Fruit fly (Drosophila melanogaster) whole organism, embryonic: ENCODE measurements around the gene Tmep.

Experiments used
- Adf1 ChIP-seq: fragments of 200-800 bp; sonication (Bioruptor generic); IDR thresholded peaks from 2 replicates; pipeline ENCODE4 v1.3.6; 2022; ENCODE audit warnings: missing biosample characterization, missing genetic modification characterization
- BtbVII ChIP-seq: fragments of 200-800 bp; sonication (Bioruptor generic); optimal IDR thresholded peaks from 3 replicates; lab custom pipeline; 2017; ENCODE audit warnings: missing biosample characterization, mild to moderate bottlenecking, missing genetic modification characterization
- CG11398 ChIP-seq: fragments of 200-800 bp; sonication (Bioruptor generic); optimal IDR thresholded peaks from 2 replicates; lab custom pipeline; 2016; ENCODE audit warnings: missing biosample characterization, missing genetic modification characterization
- CG12071 ChIP-seq: fragments of 200-800 bp; sonication (Bioruptor generic); optimal IDR thresholded peaks from 3 replicates; lab custom pipeline; 2018; ENCODE audit warnings: missing biosample characterization, mild to moderate bottlenecking, missing genetic modification characterization
- CG1233 ChIP-seq: fragments of 200-800 bp; sonication (Bioruptor generic); optimal IDR thresholded peaks from 4 replicates; lab custom pipeline; 2018; ENCODE audit warnings: missing biosample characterization, mild to moderate bottlenecking, missing genetic modification characterization
- CG12942 ChIP-seq: fragments of 200-800 bp; sonication (Bioruptor generic); optimal IDR thresholded peaks from 3 replicates; lab custom pipeline; 2016; ENCODE audit warnings: missing biosample characterization, missing genetic modification characterization
- CG13624 ChIP-seq: fragments of 200-800 bp; sonication (Bioruptor generic); optimal IDR thresholded peaks from 2 replicates; lab custom pipeline; 2016; ENCODE audit warnings: missing biosample characterization, missing genetic modification characterization
- CG13775 ChIP-seq: fragments of 200-800 bp; sonication (Bioruptor generic); optimal IDR thresholded peaks from 3 replicates; lab custom pipeline; 2017; ENCODE audit warnings: missing biosample characterization, mild to moderate bottlenecking, missing genetic modification characterization
- CG14710 ChIP-seq: fragments of 200-800 bp; sonication (Bioruptor generic); optimal IDR thresholded peaks from 3 replicates; lab custom pipeline; 2019; ENCODE audit warnings: missing biosample characterization, mild to moderate bottlenecking, missing genetic modification characterization, moderate library complexity
- CG14965 ChIP-seq: fragments of 200-800 bp; sonication (Bioruptor generic); optimal IDR thresholded peaks from 2 replicates; lab custom pipeline; 2016; ENCODE audit warnings: missing biosample characterization, missing genetic modification characterization, borderline replicate concordance
- CG17385 ChIP-seq: fragments of 200-800 bp; sonication (Bioruptor generic); optimal IDR thresholded peaks from 3 replicates; lab custom pipeline; 2018; ENCODE audit warnings: missing biosample characterization, mild to moderate bottlenecking, missing genetic modification characterization
- CG1792 ChIP-seq: fragments of 200-800 bp; sonication (Bioruptor generic); optimal IDR thresholded peaks from 2 replicates; lab custom pipeline; 2016; ENCODE audit warnings: missing biosample characterization, missing genetic modification characterization
- CG3065 ChIP-seq: fragments of 200-800 bp; sonication (Bioruptor generic); optimal IDR thresholded peaks from 2 replicates; lab custom pipeline; 2016; ENCODE audit warnings: missing biosample characterization, missing genetic modification characterization
- CG4282 ChIP-seq: fragments of 200-800 bp; sonication (Bioruptor generic); optimal IDR thresholded peaks from 2 replicates; lab custom pipeline; 2016; ENCODE audit warnings: missing biosample characterization, missing genetic modification characterization
- CG4328 ChIP-seq: fragments of 200-800 bp; sonication (Bioruptor generic); optimal IDR thresholded peaks from 3 replicates; lab custom pipeline; 2017; ENCODE audit warnings: missing biosample characterization, missing genetic modification reagents, missing genetic modification characterization
- CG6765 ChIP-seq: fragments of 200-800 bp; sonication (Bioruptor generic); optimal IDR thresholded peaks from 3 replicates; lab custom pipeline; 2017; ENCODE audit warnings: missing biosample characterization, mild to moderate bottlenecking, missing genetic modification characterization
- CG7745 ChIP-seq: fragments of 200-800 bp; sonication (Bioruptor generic); optimal IDR thresholded peaks from 2 replicates; lab custom pipeline; 2018; ENCODE audit warnings: missing biosample characterization, mild to moderate bottlenecking, missing genetic modification characterization, moderate library complexity
- CG7963 ChIP-seq: fragments of 200-800 bp; sonication (Bioruptor generic); IDR thresholded peaks from 3 replicates; pipeline ENCODE4 v1.3.6; 2022; ENCODE audit warnings: missing biosample characterization, missing genetic modification characterization; ENCODE audit not compliant: partially characterized antibody
- CG8281 ChIP-seq: fragments of 200-800 bp; sonication (Bioruptor generic); optimal IDR thresholded peaks from 2 replicates; lab custom pipeline; 2018; ENCODE audit warnings: missing biosample characterization, mild to moderate bottlenecking, missing genetic modification characterization, moderate library complexity
- CG8359 ChIP-seq: fragments of 200-800 bp; sonication (Bioruptor generic); optimal IDR thresholded peaks from 2 replicates; lab custom pipeline; 2017; ENCODE audit warnings: missing biosample characterization, mild to moderate bottlenecking, missing genetic modification characterization, borderline replicate concordance
- CG9797 ChIP-seq: fragments of 200-800 bp; sonication (Bioruptor generic); optimal IDR thresholded peaks from 3 replicates; lab custom pipeline; 2018; ENCODE audit warnings: missing biosample characterization, mild to moderate bottlenecking, missing genetic modification characterization
- CTCF ChIP-seq: fragments of 200-800 bp; sonication (Bioruptor generic); optimal IDR thresholded peaks from 2 replicates; lab custom pipeline; 2017; ENCODE audit warnings: missing biosample characterization, mild to moderate bottlenecking, missing genetic modification characterization, moderate library complexity
- Dbx ChIP-seq: fragments of 200-800 bp; sonication (Bioruptor generic); IDR thresholded peaks from 3 replicates; pipeline ENCODE4 v1.3.6; 2022; ENCODE audit warnings: missing biosample characterization, missing genetic modification characterization
- ERR ChIP-seq: fragments of 200-800 bp; sonication (Bioruptor generic); optimal IDR thresholded peaks from 2 replicates; lab custom pipeline; 2016; ENCODE audit warnings: missing biosample characterization, missing genetic modification characterization
- Ets65A ChIP-seq: fragments of 200-800 bp; sonication (Bioruptor generic); peaks from one replicate; lab custom pipeline; 2016; ENCODE audit warnings: missing biosample characterization, missing genetic modification characterization
- Fer1 ChIP-seq: fragments of 200-800 bp; sonication (Bioruptor generic); optimal IDR thresholded peaks from 2 replicates; lab custom pipeline; 2017; ENCODE audit warnings: missing biosample characterization, mild to moderate bottlenecking, missing genetic modification characterization
- NfI ChIP-seq: fragments of 200-800 bp; sonication (Bioruptor generic); optimal IDR thresholded peaks from 3 replicates; lab custom pipeline; 2018; ENCODE audit warnings: missing biosample characterization, mild to moderate bottlenecking, missing genetic modification characterization, moderate library complexity
- Ssrp ChIP-seq: fragments of 200-800 bp; sonication (Bioruptor generic); optimal IDR thresholded peaks from 2 replicates; lab custom pipeline; 2018; ENCODE audit warnings: missing biosample characterization, mild to moderate bottlenecking, missing genetic modification characterization, moderate library complexity
- Trl ChIP-seq, 3 experiments: fragments of >200 bp in 2 of 3; fragments of 200-800 bp in 1 of 3; sonication (Bioruptor generic) in 1 of 3; optimal IDR thresholded peaks; 2 replicates in 1 of 3; 3 replicates in 2 of 3; lab custom pipeline; 2016 to 2017; ENCODE audit warnings: missing biosample characterization in 1 of 3, missing genetic modification characterization in 1 of 3
- ap ChIP-seq: fragments of 200-800 bp; sonication (Bioruptor generic); IDR thresholded peaks from 2 replicates; pipeline ENCODE4 v1.3.6; 2022; ENCODE audit warnings: missing biosample characterization, missing genetic modification characterization
- ato ChIP-seq: fragments of 200-800 bp; sonication (Bioruptor generic); IDR thresholded peaks from 2 replicates; pipeline ENCODE4 v1.3.6; 2022; ENCODE audit warnings: missing biosample characterization, missing genetic modification characterization; ENCODE audit not compliant: partially characterized antibody
- corto ChIP-seq: fragments of 200-800 bp; sonication (Bioruptor generic); optimal IDR thresholded peaks from 2 replicates; lab custom pipeline; 2016; ENCODE audit warnings: missing biosample characterization, mild to moderate bottlenecking, missing genetic modification characterization, moderate library complexity
- dimm ChIP-seq: fragments of 200-800 bp; sonication (Bioruptor generic); IDR thresholded peaks from 2 replicates; pipeline ENCODE4 v1.3.6; 2022; ENCODE audit warnings: missing biosample characterization, missing genetic modification characterization
- en ChIP-seq: fragments of 200-800 bp; sonication (Bioruptor generic); optimal IDR thresholded peaks from 2 replicates; lab custom pipeline; 2016; ENCODE audit warnings: missing biosample characterization, missing genetic modification characterization
- fd102C ChIP-seq: fragments of 200-800 bp; sonication (Bioruptor generic); optimal IDR thresholded peaks from 2 replicates; lab custom pipeline; 2018; ENCODE audit warnings: missing biosample characterization, mild to moderate bottlenecking, missing genetic modification characterization, moderate library complexity
- grau ChIP-seq: fragments of 200-800 bp; optimal IDR thresholded peaks from 3 replicates; lab custom pipeline; 2019; ENCODE audit warnings: missing biosample characterization, mild to moderate bottlenecking, missing genetic modification characterization, moderate library complexity
- gsb ChIP-seq: fragments of 200-800 bp; sonication (Bioruptor generic); IDR thresholded peaks from 2 replicates; pipeline ENCODE4 v1.3.6; 2022; ENCODE audit warnings: missing biosample characterization, missing genetic modification characterization
- lab ChIP-seq: fragments of 200-800 bp; sonication (Bioruptor generic); optimal IDR thresholded peaks from 3 replicates; lab custom pipeline; 2017; ENCODE audit warnings: missing biosample characterization, missing genetic modification characterization, mild to moderate bottlenecking, moderate library complexity, missing genetic modification reagents
- mam ChIP-seq: fragments of 200-800 bp; sonication (Bioruptor generic); optimal IDR thresholded peaks from 3 replicates; lab custom pipeline; 2016; ENCODE audit warnings: missing biosample characterization, missing genetic modification characterization
- mld ChIP-seq: fragments of 200-800 bp; sonication (Bioruptor generic); IDR thresholded peaks from 3 replicates; pipeline ENCODE4 v1.3.6; 2022; ENCODE audit warnings: missing biosample characterization, missing genetic modification characterization; ENCODE audit not compliant: partially characterized antibody
- onecut ChIP-seq: fragments of 200-800 bp; sonication (Bioruptor generic); IDR thresholded peaks from 2 replicates; pipeline ENCODE4 v1.3.6; 2022; ENCODE audit warnings: missing biosample characterization, missing genetic modification characterization
- pb ChIP-seq: fragments of 200-800 bp; sonication (Bioruptor generic); optimal IDR thresholded peaks from 3 replicates; lab custom pipeline; 2016; ENCODE audit warnings: missing biosample characterization, missing genetic modification characterization
- phol ChIP-seq: fragments of 200-800 bp; sonication (Bioruptor generic); optimal IDR thresholded peaks from 3 replicates; lab custom pipeline; 2018; ENCODE audit warnings: missing biosample characterization, mild to moderate bottlenecking, missing genetic modification characterization, moderate library complexity
- sima ChIP-seq: fragments of 200-800 bp; sonication (Bioruptor generic); optimal IDR thresholded peaks from 2 replicates; lab custom pipeline; 2016; ENCODE audit warnings: missing biosample characterization, missing genetic modification characterization
- so ChIP-seq: fragments of 200-800 bp; sonication (Bioruptor generic); IDR thresholded peaks from 3 replicates; pipeline ENCODE4 v1.3.6; 2022; ENCODE audit warnings: missing biosample characterization, missing genetic modification characterization
- toy ChIP-seq: fragments of 200-800 bp; sonication (Bioruptor generic); IDR thresholded peaks from 2 replicates; pipeline ENCODE4 v1.3.6; 2022; ENCODE audit warnings: missing biosample characterization, missing genetic modification characterization
- ttk ChIP-seq: fragments of 200-800 bp; sonication (Bioruptor generic); IDR thresholded peaks from 2 replicates; pipeline ENCODE4 v2.1.2; 2022; ENCODE audit warnings: missing biosample characterization, missing genetic modification characterization
- zf30C ChIP-seq: fragments of 200-800 bp; sonication (Bioruptor generic); optimal IDR thresholded peaks from 3 replicates; lab custom pipeline; 2018; ENCODE audit warnings: missing biosample characterization, mild to moderate bottlenecking, missing genetic modification characterization

Gene Tmep

DNA sequence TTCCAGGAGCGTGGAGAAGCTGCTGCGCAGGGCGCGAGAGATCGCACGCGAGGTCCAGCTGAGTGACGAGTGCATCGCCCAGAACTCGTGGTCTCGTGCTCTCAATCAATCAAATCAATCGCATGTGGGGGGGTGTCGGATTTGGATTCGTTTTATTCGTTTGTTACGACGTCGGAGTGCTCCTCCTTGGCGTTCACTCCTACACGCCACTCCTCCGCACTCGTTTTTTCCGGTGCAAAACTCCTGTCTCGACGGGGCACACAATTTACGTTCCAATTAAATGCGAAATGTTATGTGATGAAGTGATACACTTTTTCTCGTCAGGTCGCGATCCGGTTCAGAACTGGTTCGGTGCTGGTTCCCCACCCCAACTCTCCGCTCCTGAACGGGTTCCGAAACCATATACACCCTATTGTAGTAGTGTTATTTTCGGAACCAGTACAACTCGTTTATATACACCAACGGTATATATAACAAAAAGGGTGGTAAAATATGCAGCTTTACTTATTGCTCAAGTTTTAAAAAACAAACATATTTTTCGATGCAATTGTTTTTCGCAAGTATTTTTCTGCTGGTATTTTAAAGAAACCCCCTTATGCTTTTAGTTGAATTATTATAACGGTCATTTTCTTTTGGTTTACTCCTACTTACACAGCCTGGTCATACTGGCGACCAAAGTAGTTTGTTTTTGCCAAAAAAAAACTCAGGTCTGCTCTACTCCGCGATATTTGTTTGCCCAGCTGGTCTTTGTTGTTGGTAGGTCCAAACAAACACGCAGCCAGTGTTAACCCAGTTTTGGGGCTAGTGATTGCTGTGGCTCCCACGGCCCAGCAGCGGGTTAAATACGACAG, 32.3 kb upstream of the Tmep start, which contains the start of the genes CG12091 and pns (continued):
- TF ChIP-seq CG17385 (peak; percentile 51), pb (GFP tag; lab: Kevin White, UChicago) (peak; percentile 45), sima (GFP tag; lab: Kevin White, UChicago) (peak; percentile 40), CG8359 (GFP tag; lab: Kevin White, UChicago) (no peak), Trl (optimal IDR thresholded peaks at IDR 0.05; lab: Kevin White, UChicago) (no peak), Trl (GFP tag; optimal IDR thresholded peaks at IDR 0.05; lab: Kevin White, UChicago) (peak; percentile 51), CG1233 (GFP tag; lab: Kevin White, UChicago) (peak; percentile 48), toy (GFP tag; lab: Robert Waterston, UW) (no peak), CTCF (GFP tag; lab: Kevin White, UChicago) (no peak), CG8281 (tag; lab: Kevin White, UChicago) (no peak), gsb (GFP tag; lab: Robert Waterston, UW) (peak; percentile 52; the same call in 1 of the 2 replicates), ttk (GFP tag; lab: Robert Waterston, UW) (0 out of 2 replicates have a peak, but pooled peaks have one; percentile 29), ato (no peak), NfI (peak; percentile 43), Dbx (GFP tag; lab: Robert Waterston, UW) (peak; percentile 43; the same call in 1 of the 3 replicates), BtbVII (peak; percentile 70), ERR (GFP tag; lab: Kevin White, UChicago) (peak; percentile 63), CG6765 (peak; percentile 61), zf30C (GFP tag; lab: Kevin White, UChicago) (peak; percentile 12), en (peak; percentile 26), corto (GFP tag; lab: Kevin White, UChicago) (no peak), CG12071 (peak; percentile 57), onecut (GFP tag; lab: Robert Waterston, UW) (peak; percentile 56), mld (no peak), CG14710 (tag; lab: Kevin White, UChicago) (peak; percentile 89), CG13775 (peak; percentile 73), CG12942 (GFP tag; lab: Kevin White, UChicago) (peak; percentile 26), mam (GFP tag; lab: Kevin White, UChicago) (peak; percentile 79), CG11398 (GFP tag; lab: Kevin White, UChicago) (peak; percentile 68), Ets65A (GFP tag; lab: Kevin White, UChicago) (peak; percentile 93), CG4282 (GFP tag; lab: Kevin White, UChicago) (peak; percentile 61), CG3065 (GFP tag; lab: Kevin White, UChicago) (peak; percentile 35), CG7963 (GFP tag; lab: Robert Waterston, UW) (no peak), so (peak; percentile 6; the same call in 2 of the 3 replicates), fd102C (peak; percentile 12), CG14965 (no peak), Fer1 (peak; percentile 60), Adf1 (GFP tag; lab: Robert Waterston, UW) (peak; percentile 33; the same call in 1 of the 2 replicates), Ssrp (tag; lab: Kevin White, UChicago) (peak; percentile 28), dimm (GFP tag; lab: Robert Waterston, UW) (no peak), CG13624 (peak; percentile 77), phol (tag; lab: Kevin White, UChicago) (peak; percentile 82), CG1792 (peak; percentile 60), CG7745 (peak; percentile 3), CG9797 (GFP tag; lab: Kevin White, UChicago) (peak; percentile 96), CG4328 (GFP tag; lab: Kevin White, UChicago) (peak; percentile 14), grau (peak; percentile 67), lab (peak; percentile 71), ap (GFP tag; lab: Robert Waterston, UW) (peak; percentile 51; the same call in 1 of the 2 replicates)
